Fruit fly (Drosophila melanogaster) whole organism, adult: Measurements from ENCODE around the gene CG3632.

ENCODE experiments used
- CG12768 ChIP-seq: fragments of 200-800 bp; sonication (Bioruptor generic); optimal IDR thresholded peaks from 2 replicates; lab custom pipeline; 2017; ENCODE audit warnings: missing biosample characterization, missing genetic modification characterization, mild to moderate bottlenecking, moderate library complexity, missing genetic modification reagents
- CG14711 ChIP-seq: fragments of 200-800 bp; sonication (Bioruptor generic); optimal IDR thresholded peaks from 2 replicates; lab custom pipeline; 2018; ENCODE audit warnings: missing biosample characterization, mild to moderate bottlenecking, missing genetic modification characterization, moderate library complexity
- CG1620 ChIP-seq: fragments of 200-800 bp; sonication (Bioruptor generic); optimal IDR thresholded peaks from 2 replicates; lab custom pipeline; 2016; ENCODE audit warnings: missing biosample characterization, missing genetic modification characterization
- CG5204 ChIP-seq: fragments of 200-800 bp; sonication (Bioruptor generic); optimal IDR thresholded peaks from 2 replicates; lab custom pipeline; 2016; ENCODE audit warnings: missing biosample characterization, missing genetic modification characterization
- CG7101 ChIP-seq: fragments of 200-800 bp; sonication (Bioruptor generic); optimal IDR thresholded peaks from 2 replicates; lab custom pipeline; 2018; ENCODE audit warnings: missing biosample characterization, mild to moderate bottlenecking, missing genetic modification characterization, moderate library complexity
- Mnt ChIP-seq: fragments of 200-800 bp; sonication (Bioruptor generic); optimal IDR thresholded peaks from 2 replicates; lab custom pipeline; 2016; ENCODE audit warnings: missing biosample characterization, mild to moderate bottlenecking, missing genetic modification characterization
- bab1 ChIP-seq: fragments of 200-800 bp; sonication (Bioruptor generic); optimal IDR thresholded peaks from 3 replicates; lab custom pipeline; 2019; ENCODE audit warnings: missing biosample characterization, mild to moderate bottlenecking, missing genetic modification characterization, moderate library complexity
- kay ChIP-seq: fragments of 200-800 bp; sonication (Bioruptor generic); peaks from one replicate; lab custom pipeline; 2016; ENCODE audit warnings: missing biosample characterization, missing genetic modification characterization, borderline replicate concordance
- ovo ChIP-seq: fragments of 200-800 bp; sonication (Bioruptor generic); optimal IDR thresholded peaks from 2 replicates; lab custom pipeline; 2016; ENCODE audit warnings: missing biosample characterization, missing genetic modification characterization

dm6 chrX:16286083-16286666 is 10.3 kb upstream of the CG3632 start, which contains the start of gene UQCR-14:
- TF ChIP-seq CG1620 (peak; percentile 53), CG7101 (tag; lab: Kevin White, UChicago) (peak; percentile 65), bab1 (GFP tag; lab: Kevin White, UChicago) (peak; percentile 66), CG12768 (GFP tag; lab: Kevin White, UChicago) (no peak), ovo (GFP tag; lab: Kevin White, UChicago) (no peak), kay (GFP tag; lab: Kevin White, UChicago) (no peak), Mnt (peak; percentile 57), CG5204 (no peak), CG14711 (tag; lab: Kevin White, UChicago) (peak; percentile 52)
